Worm (Caenorhabditis elegans) whole organism, L4/young adult: ENCODE data around the gene phf-33.

Experiments used
- W03F9.2 ChIP-seq: fragments of 150-350 bp; optimal IDR thresholded peaks from 2 replicates; lab custom pipeline; 2014; ENCODE audit warnings: missing biosample characterization, missing genetic modification characterization
- dao-5 ChIP-seq: sonication (generic microtip); optimal IDR thresholded peaks from 2 replicates; lab custom pipeline; 2016; ENCODE audit warnings: missing genotype, missing genetic modification characterization, moderate library complexity, missing compliant biosample characterization
- him-1 ChIP-seq: sonication (generic microtip); optimal IDR thresholded peaks from 2 replicates; lab custom pipeline; 2016; ENCODE audit warnings: missing genotype, missing genetic modification reagents, missing genetic modification characterization, missing compliant biosample characterization

DNA sequence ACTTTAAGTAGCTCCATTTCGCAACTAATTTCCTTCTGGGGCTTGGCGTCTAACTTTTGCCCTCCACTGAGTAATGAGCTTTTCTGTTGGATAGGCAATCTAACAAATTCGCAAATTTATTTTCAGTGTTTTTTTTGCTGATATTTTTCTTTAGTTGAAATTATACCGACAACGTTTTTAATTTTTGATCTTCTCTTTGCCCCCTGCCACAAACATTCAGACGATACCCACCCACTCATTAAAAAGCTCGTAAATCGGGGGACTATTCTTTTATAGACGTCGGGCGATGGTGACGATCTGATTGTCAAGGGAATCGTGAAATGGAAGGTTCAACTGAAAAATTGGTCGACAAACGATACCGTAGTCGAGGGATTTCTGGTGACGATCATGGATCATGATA, 44.9 kb upstream of the phf-33 start:
- no peak for TF ChIP-seq him-1 (tag; lab: Kevin White, UChicago)
- no peak for TF ChIP-seq dao-5 (tag; lab: Kevin White, UChicago)
- TF ChIP-seq W03F9.2, result no peak
